1 fruit fly cellular context compared by ENCODE assay signal in the genomic region with DNA sequence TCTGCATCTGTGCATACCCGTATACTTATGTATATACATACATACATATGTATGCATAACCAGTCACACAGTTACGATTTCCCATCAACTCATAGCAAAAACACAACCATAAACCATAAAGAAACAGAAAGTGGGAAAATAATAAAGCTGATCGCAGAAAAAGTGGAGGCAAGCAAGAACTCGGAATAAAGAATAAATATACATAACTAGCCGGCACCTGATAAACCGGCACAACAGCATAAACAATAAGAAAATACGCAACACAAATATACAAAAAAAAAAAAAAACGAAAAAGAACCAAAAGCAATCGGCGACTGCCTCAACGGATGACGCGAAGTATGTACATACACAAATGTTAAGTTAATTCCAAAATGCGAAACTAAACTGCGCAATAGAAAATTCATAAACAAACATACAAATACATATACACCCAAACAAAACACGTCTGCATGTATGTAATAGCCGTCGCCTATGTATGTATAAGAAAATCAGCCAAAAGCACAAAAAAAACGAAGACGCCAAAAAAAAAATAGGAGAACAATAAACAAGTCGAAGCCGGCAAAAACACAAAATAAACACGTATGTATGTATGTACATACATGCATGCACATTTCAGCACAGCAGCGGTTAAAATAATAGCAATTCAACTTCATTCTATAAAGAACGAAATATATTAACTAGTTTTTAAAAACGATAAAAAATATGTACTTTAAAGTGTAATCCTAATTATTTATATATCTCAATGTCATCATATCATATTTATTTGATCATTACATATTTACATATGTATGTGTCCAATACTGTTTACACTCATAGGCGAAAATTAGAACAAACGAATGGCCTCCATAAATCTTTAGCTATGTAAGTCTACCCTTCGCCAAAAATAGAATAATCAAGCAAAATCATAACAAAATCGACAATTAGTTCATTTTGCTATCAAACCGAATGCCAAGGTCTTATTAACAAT.
TF ChIP-seq lines count a peak whose summit lies in the region.

No protein-coding gene starts in this region.

TF ChIP-seq in whole organism, embryonic, 481 proteins besides CTCF, POLR2A, EP300 and RAD21 (continued from another document and continues in another):
- TF ChIP-seq CG13775 (GFP tag; optimal IDR thresholded peaks at IDR 0.05; lab: Kevin White, UChicago) (peak; percentile 55), Nf-YC (tag; optimal IDR thresholded peaks at IDR 0.05; lab: Kevin White, UChicago) (peak; percentile 14), ftz-f1 (GFP tag; optimal IDR thresholded peaks at IDR 0.05; lab: Kevin White, UChicago) (peak; percentile 22), Atf-2 (GFP tag; optimal IDR thresholded peaks at IDR 0.05; lab: Kevin White, UChicago) (peak; percentile 2), pho (GFP tag; optimal IDR thresholded peaks at IDR 0.05; lab: Kevin White, UChicago) (peak; percentile 54), knrl (GFP tag; IDR thresholded peaks at IDR 0.05; lab: Robert Waterston, UW; ENCODE audit: partially characterized antibody) (no peak), chinmo (GFP tag; IDR thresholded peaks at IDR 0.05; lab: Robert Waterston, UW; ENCODE audit: partially characterized antibody) (peak; percentile 95), Mrtf (GFP tag; IDR thresholded peaks at IDR 0.05; lab: Robert Waterston, UW) (peak; percentile 25; the same call in 2 of the 3 replicates), shn (GFP tag; optimal IDR thresholded peaks at IDR 0.05; lab: Kevin White, UChicago) (no peak), CG31388 (GFP tag; optimal IDR thresholded peaks at IDR 0.05; lab: Kevin White, UChicago) (peak; percentile 15), pzg (GFP tag; optimal IDR thresholded peaks at IDR 0.05; lab: Kevin White, UChicago) (no peak), CG7372 (GFP tag; IDR thresholded peaks at IDR 0.05; lab: Robert Waterston, UW) (peak; percentile 66), CoRest (tag; optimal IDR thresholded peaks at IDR 0.05; lab: Kevin White, UChicago) (peak; percentile 80), BEAF-32 (GFP tag; optimal IDR thresholded peaks at IDR 0.05; lab: Kevin White, UChicago) (no peak), MTF-1 (GFP tag; optimal IDR thresholded peaks at IDR 0.05; lab: Kevin White, UChicago; ENCODE audit: borderline replicate concordance) (no peak), row (GFP tag; IDR thresholded peaks at IDR 0.05; lab: Robert Waterston, UW) (peak; percentile 82), NFAT (GFP tag; IDR thresholded peaks at IDR 0.05; lab: Robert Waterston, UW) (peak; percentile 38; the same call in 1 of the 2 replicates), jing (GFP tag; optimal IDR thresholded peaks at IDR 0.05; lab: Kevin White, UChicago) (no peak), Optix (GFP tag; IDR thresholded peaks at IDR 0.05; lab: Robert Waterston, UW) (no peak), Kr (GFP tag; optimal IDR thresholded peaks at IDR 0.05; lab: Kevin White, UChicago) (no peak), CG11456 (GFP tag; IDR thresholded peaks at IDR 0.05; lab: Robert Waterston, UW) (0 out of 3 replicates have a peak, but pooled peaks have one; percentile 59), vnd (GFP tag; IDR thresholded peaks at IDR 0.05; lab: Robert Waterston, UW; ENCODE audit: partially characterized antibody) (no peak), Ravus (GFP tag; IDR thresholded peaks at IDR 0.05; lab: Robert Waterston, UW) (peak; percentile 49), CG2875 (GFP tag; optimal IDR thresholded peaks at IDR 0.05; lab: Kevin White, UChicago) (no peak), HLHmδ (GFP tag; optimal IDR thresholded peaks at IDR 0.05; lab: Kevin White, UChicago) (no peak), CG6683 (GFP tag; optimal IDR thresholded peaks at IDR 0.05; lab: Kevin White, UChicago) (peak; percentile 17), CG4404 (GFP tag; IDR thresholded peaks at IDR 0.05; lab: Robert Waterston, UW) (peak; percentile 65), Max (GFP tag; optimal IDR thresholded peaks at IDR 0.05; lab: Kevin White, UChicago) (no peak), sob (GFP tag; IDR thresholded peaks at IDR 0.05; lab: Robert Waterston, UW) (peak; percentile 73), CG10366 (GFP tag; IDR thresholded peaks at IDR 0.05; lab: Robert Waterston, UW) (peak; percentile 59), TFAM (GFP tag; optimal IDR thresholded peaks at IDR 0.05; lab: Kevin White, UChicago) (no peak), CG32772 (GFP tag; IDR thresholded peaks at IDR 0.05; lab: Robert Waterston, UW) (peak; percentile 72), CG1602 (GFP tag; optimal IDR thresholded peaks at IDR 0.05; lab: Kevin White, UChicago) (peak; percentile 44), vfl (GFP tag; optimal IDR thresholded peaks at IDR 0.05; lab: Kevin White, UChicago) (no peak), Gug (GFP tag; IDR thresholded peaks at IDR 0.05; lab: Robert Waterston, UW) (no peak), fru (optimal IDR thresholded peaks at IDR 0.05; lab: Kevin White, UChicago) (no peak), CG11504 (tag; optimal IDR thresholded peaks at IDR 0.05; lab: Kevin White, UChicago) (peak; percentile 84), CG3163 (GFP tag; optimal IDR thresholded peaks at IDR 0.05; lab: Kevin White, UChicago) (no peak), zfh1 (GFP tag; IDR thresholded peaks at IDR 0.05; lab: Robert Waterston, UW) (peak; percentile 62), slbo (GFP tag; IDR thresholded peaks at IDR 0.05; lab: Robert Waterston, UW) (peak; percentile 85), HLH54F (GFP tag; optimal IDR thresholded peaks at IDR 0.05; lab: Kevin White, UChicago) (peak; percentile 40), Dek (tag; optimal IDR thresholded peaks at IDR 0.05; lab: Kevin White, UChicago) (peak; percentile 66), zen (tag; optimal IDR thresholded peaks at IDR 0.05; lab: Kevin White, UChicago) (peak; percentile 22), bsh (GFP tag; optimal IDR thresholded peaks at IDR 0.05; lab: Kevin White, UChicago) (peak in 1 of 2 experiments; percentile 63), lmd (GFP tag; IDR thresholded peaks at IDR 0.05; lab: Robert Waterston, UW) (peak; percentile 80), CG14441 (GFP tag; IDR thresholded peaks at IDR 0.05; lab: Robert Waterston, UW) (peak; percentile 61), trem (tag; optimal IDR thresholded peaks at IDR 0.05; lab: Kevin White, UChicago) (no peak), prd (optimal IDR thresholded peaks at IDR 0.05; lab: Kevin White, UChicago) (no peak), prd (GFP tag; IDR thresholded peaks at IDR 0.05; lab: Robert Waterston, UW) (peak; percentile 70), Meics (GFP tag; optimal IDR thresholded peaks at IDR 0.05; lab: Kevin White, UChicago) (peak; percentile 87), CG30020 (tag; optimal IDR thresholded peaks at IDR 0.05; lab: Kevin White, UChicago) (peak; percentile 6), Mes4 (GFP tag; optimal IDR thresholded peaks at IDR 0.05; lab: Kevin White, UChicago) (no peak), sima (GFP tag; optimal IDR thresholded peaks at IDR 0.05; lab: Kevin White, UChicago) (no peak), Fer3 (tag; optimal IDR thresholded peaks at IDR 0.05; lab: Kevin White, UChicago) (peak; percentile 85), E2f2 (GFP tag; IDR thresholded peaks at IDR 0.05; lab: Robert Waterston, UW) (peak; percentile 55), CG43689 (GFP tag; IDR thresholded peaks at IDR 0.05; lab: Robert Waterston, UW) (0 out of 2 replicates have a peak, but pooled peaks have one; percentile 43), CG2712 (tag; optimal IDR thresholded peaks at IDR 0.05; lab: Kevin White, UChicago) (peak; percentile 75), pum (GFP tag; optimal IDR thresholded peaks at IDR 0.05; lab: Kevin White, UChicago) (no peak), CG2129 (GFP tag; IDR thresholded peaks at IDR 0.05; lab: Robert Waterston, UW; ENCODE audit: partially characterized antibody) (no peak), salm (tag; optimal IDR thresholded peaks at IDR 0.05; lab: Kevin White, UChicago) (no peak), ash1 (GFP tag; optimal IDR thresholded peaks at IDR 0.05; lab: Kevin White, UChicago) (no peak), toy (GFP tag; IDR thresholded peaks at IDR 0.05; lab: Robert Waterston, UW) (peak; percentile 57; the same call in 1 of the 2 replicates), Rfx (GFP tag; IDR thresholded peaks at IDR 0.05; lab: Robert Waterston, UW) (peak; percentile 88), bigmax (GFP tag; optimal IDR thresholded peaks at IDR 0.05; lab: Kevin White, UChicago) (no peak), peb (GFP tag; IDR thresholded peaks at IDR 0.05; lab: Robert Waterston, UW) (0 out of 2 replicates have a peak, but pooled peaks have one; percentile 8), cato (GFP tag; optimal IDR thresholded peaks at IDR 0.05; lab: Kevin White, UChicago; ENCODE audit: borderline replicate concordance) (no peak), da (GFP tag; optimal IDR thresholded peaks at IDR 0.05; lab: Kevin White, UChicago) (no peak), yki (optimal IDR thresholded peaks at IDR 0.05; lab: Kevin White, UChicago) (no peak), CG11695 (GFP tag; IDR thresholded peaks at IDR 0.05; lab: Robert Waterston, UW) (peak; percentile 91), CG4360 (GFP tag; IDR thresholded peaks at IDR 0.05; lab: Robert Waterston, UW) (no peak), CG17186 (GFP tag; optimal IDR thresholded peaks at IDR 0.05; lab: Kevin White, UChicago) (no peak), slou (GFP tag; optimal IDR thresholded peaks at IDR 0.05; lab: Kevin White, UChicago) (peak; percentile 20), CG12219 (GFP tag; optimal IDR thresholded peaks at IDR 0.05; lab: Kevin White, UChicago) (peak; percentile 64), kay (GFP tag; optimal IDR thresholded peaks at IDR 0.05; lab: Kevin White, UChicago) (peak; percentile 19), her (GFP tag; optimal IDR thresholded peaks at IDR 0.05; lab: Kevin White, UChicago) (no peak), CG1529 (GFP tag; optimal IDR thresholded peaks at IDR 0.05; lab: Kevin White, UChicago) (no peak), Ada2b (GFP tag; IDR thresholded peaks at IDR 0.05; lab: Robert Waterston, UW) (peak; percentile 75), fd102C (GFP tag; optimal IDR thresholded peaks at IDR 0.05; lab: Kevin White, UChicago) (no peak), BtbVII (GFP tag; optimal IDR thresholded peaks at IDR 0.05; lab: Kevin White, UChicago) (peak; percentile 30), nau (GFP tag; optimal IDR thresholded peaks at IDR 0.05; lab: Kevin White, UChicago) (peak; percentile 17), Awh (GFP tag; IDR thresholded peaks at IDR 0.05; lab: Robert Waterston, UW) (peak; percentile 54; the same call in 1 of the 2 replicates), CG12391 (tag; optimal IDR thresholded peaks at IDR 0.05; lab: Kevin White, UChicago) (peak; percentile 75), gro (GFP tag; optimal IDR thresholded peaks at IDR 0.05; lab: Kevin White, UChicago) (no peak), CG9609 (GFP tag; optimal IDR thresholded peaks at IDR 0.05; lab: Kevin White, UChicago) (no peak), CG1603 (tag; optimal IDR thresholded peaks at IDR 0.05; lab: Kevin White, UChicago) (peak; percentile 59), Tbp (GFP tag; optimal IDR thresholded peaks at IDR 0.05; lab: Kevin White, UChicago) (no peak), CG3281 (GFP tag; optimal IDR thresholded peaks at IDR 0.05; lab: Kevin White, UChicago) (peak; percentile 79), CG10431 (GFP tag; optimal IDR thresholded peaks at IDR 0.05; lab: Kevin White, UChicago) (no peak), Ssrp (tag; optimal IDR thresholded peaks at IDR 0.05; lab: Kevin White, UChicago) (peak; percentile 39), stc (GFP tag; IDR thresholded peaks at IDR 0.05; lab: Robert Waterston, UW) (peak; percentile 84), zf30C (GFP tag; optimal IDR thresholded peaks at IDR 0.05; lab: Kevin White, UChicago) (no peak), gt (GFP tag; IDR thresholded peaks at IDR 0.05; lab: Robert Waterston, UW) (no peak), CG8924 (tag; optimal IDR thresholded peaks at IDR 0.05; lab: Kevin White, UChicago) (peak; percentile 80), CG10274 (GFP tag; optimal IDR thresholded peaks at IDR 0.05; lab: Kevin White, UChicago) (peak; percentile 6), wor (GFP tag; IDR thresholded peaks at IDR 0.05; lab: Robert Waterston, UW) (no peak), H2.0 (GFP tag; IDR thresholded peaks at IDR 0.05; lab: Robert Waterston, UW) (peak; percentile 75), z (GFP tag; IDR thresholded peaks at IDR 0.05; lab: Robert Waterston, UW) (no peak), CG17385 (GFP tag; optimal IDR thresholded peaks at IDR 0.05; lab: Kevin White, UChicago) (peak; percentile 72), CG11560 (tag; IDR thresholded peaks at IDR 0.05; lab: Robert Waterston, UW) (no peak), CG11093 (GFP tag; IDR thresholded peaks at IDR 0.05; lab: Robert Waterston, UW) (peak; percentile 47; the same call in 1 of the 3 replicates), sc (optimal IDR thresholded peaks at IDR 0.05; lab: Kevin White, UChicago) (no peak), sc (GFP tag; optimal IDR thresholded peaks at IDR 0.05; lab: Kevin White, UChicago) (no peak), CG34224 (GFP tag; IDR thresholded peaks at IDR 0.05; lab: Robert Waterston, UW; ENCODE audit: partially characterized antibody) (no peak), Mad (GFP tag; optimal IDR thresholded peaks at IDR 0.05; lab: Kevin White, UChicago) (peak; percentile 31), CG8089 (GFP tag; optimal IDR thresholded peaks at IDR 0.05; lab: Kevin White, UChicago) (no peak), CG15601 (tag; optimal IDR thresholded peaks at IDR 0.05; lab: Kevin White, UChicago) (no peak), unc-4 (GFP tag; IDR thresholded peaks at IDR 0.05; lab: Robert Waterston, UW; ENCODE audit: partially characterized antibody) (no peak), Bteb2 (GFP tag; optimal IDR thresholded peaks at IDR 0.05; lab: Kevin White, UChicago) (peak; percentile 16), CG4424 (GFP tag; optimal IDR thresholded peaks at IDR 0.05; lab: Kevin White, UChicago) (peak; percentile 41), D19A (tag; optimal IDR thresholded peaks at IDR 0.05; lab: Kevin White, UChicago) (peak; percentile 60), Atf6 (GFP tag; IDR thresholded peaks at IDR 0.05; lab: Robert Waterston, UW) (peak; percentile 89), h (optimal IDR thresholded peaks at IDR 0.05; lab: Kevin White, UChicago) (no peak), Dbx (GFP tag; IDR thresholded peaks at IDR 0.05; lab: Robert Waterston, UW) (peak; percentile 80), CG10462 (GFP tag; optimal IDR thresholded peaks at IDR 0.05; lab: Kevin White, UChicago) (no peak), CG17328 (GFP tag; IDR thresholded peaks at IDR 0.05; lab: Robert Waterston, UW) (peak; percentile 50), CG18011 (GFP tag; optimal IDR thresholded peaks at IDR 0.05; lab: Kevin White, UChicago) (peak; percentile 44), CkIIα-i1 (GFP tag; IDR thresholded peaks at IDR 0.05; lab: Robert Waterston, UW) (no peak), odd (GFP tag; optimal IDR thresholded peaks at IDR 0.05; lab: Kevin White, UChicago) (peak; percentile 50), bab2 (GFP tag; optimal IDR thresholded peaks at IDR 0.05; lab: Kevin White, UChicago) (peak; percentile 30), dimm (GFP tag; IDR thresholded peaks at IDR 0.05; lab: Robert Waterston, UW) (no peak), Oli (tag; optimal IDR thresholded peaks at IDR 0.05; lab: Kevin White, UChicago) (peak; percentile 74)
